Fruit fly (Drosophila melanogaster) whole organism, embryonic: ENCODE results near the gene Pxn.

Experiments used
- BEAF-32 ChIP-seq: fragments of 200-800 bp; sonication (Bioruptor generic); optimal IDR thresholded peaks from 3 replicates; lab custom pipeline; 2017; ENCODE audit warnings: missing biosample characterization, missing genetic modification characterization, mild to moderate bottlenecking, moderate library complexity, missing genetic modification reagents
- CG10366 ChIP-seq: fragments of 200-800 bp; sonication (Bioruptor generic); IDR thresholded peaks from 2 replicates; pipeline ENCODE4 v1.3.6; 2022; ENCODE audit warnings: missing biosample characterization, missing genetic modification characterization
- CG11504 ChIP-seq: fragments of 200-800 bp; sonication (Bioruptor generic); optimal IDR thresholded peaks from 3 replicates; lab custom pipeline; 2019; ENCODE audit warnings: missing biosample characterization, mild to moderate bottlenecking, missing genetic modification characterization, moderate library complexity
- CG8478 ChIP-seq: fragments of >200 bp; optimal IDR thresholded peaks from 2 replicates; lab custom pipeline; 2018
- bab2 ChIP-seq: fragments of 200-800 bp; sonication (Bioruptor generic); optimal IDR thresholded peaks from 2 replicates; lab custom pipeline; 2016; ENCODE audit warnings: missing biosample characterization, missing genetic modification characterization
- dimm ChIP-seq: fragments of 200-800 bp; sonication (Bioruptor generic); IDR thresholded peaks from 2 replicates; pipeline ENCODE4 v1.3.6; 2022; ENCODE audit warnings: missing biosample characterization, missing genetic modification characterization
- gsb ChIP-seq: fragments of 200-800 bp; sonication (Bioruptor generic); IDR thresholded peaks from 2 replicates; pipeline ENCODE4 v1.3.6; 2022; ENCODE audit warnings: missing biosample characterization, missing genetic modification characterization
- lola ChIP-seq, 3 experiments: fragments of >200 bp in 2 of 3; fragments of 200-800 bp in 1 of 3; sonication (Bioruptor generic) in 1 of 3; optimal IDR thresholded peaks; 2 replicates each; lab custom pipeline; 2017 to 2019; ENCODE audit warnings: missing biosample characterization in 3 of 3, missing genetic modification characterization in 3 of 3, mild to moderate bottlenecking in 1 of 3, moderate library complexity in 1 of 3

dm6 chr3L:2659339-2659738 lies 29.5 kb upstream of the Pxn start, which contains the start of gene CG33233:
- TF ChIP-seq BEAF-32 (no peak), dimm (no peak), CG11504 (tag; lab: Kevin White, UChicago) (no peak), bab2 (GFP tag; lab: Kevin White, UChicago) (no peak), gsb (GFP tag; lab: Robert Waterston, UW) (no peak), lola (GFP tag; optimal IDR thresholded peaks at IDR 0.05; lab: Kevin White, UChicago) (no peak), CG10366 (GFP tag; lab: Robert Waterston, UW) (no peak), CG8478 (no peak)
